Fruit fly (Drosophila melanogaster) whole organism, adult: ENCODE results near the gene Sgs1.

Experiments used
- CG7045 ChIP-seq: fragments of 200-800 bp; sonication (Bioruptor generic); optimal IDR thresholded peaks from 2 replicates; lab custom pipeline; 2017; ENCODE audit warnings: missing biosample characterization, mild to moderate bottlenecking, missing genetic modification characterization
- Mnt ChIP-seq: fragments of 200-800 bp; sonication (Bioruptor generic); optimal IDR thresholded peaks from 2 replicates; lab custom pipeline; 2016; ENCODE audit warnings: missing biosample characterization, mild to moderate bottlenecking, missing genetic modification characterization

dm6 chr2L:4937060-4937459 lies at the start of gene Sgs1:
- TF ChIP-seq Mnt (no peak), CG7045 (no peak)
